Fruit fly (Drosophila melanogaster) whole organism, pupa: Measurements from ENCODE around the gene Nepl21.

Source experiments
- CG10348 ChIP-seq: fragments of 200-800 bp; sonication (Bioruptor generic); IDR thresholded peaks from 2 replicates; pipeline ENCODE4 v1.3.6; 2022; ENCODE audit warnings: missing biosample characterization, missing genetic modification characterization
- CG15710 ChIP-seq: fragments of 200-800 bp; sonication (Bioruptor generic); optimal IDR thresholded peaks from 2 replicates; lab custom pipeline; 2018; ENCODE audit warnings: missing biosample characterization, mild to moderate bottlenecking, missing genetic modification characterization, moderate library complexity
- CG4496 ChIP-seq: fragments of 200-800 bp; sonication (Bioruptor generic); IDR thresholded peaks from 3 replicates; pipeline ENCODE4 v1.3.6; 2022; ENCODE audit warnings: missing biosample characterization, missing genetic modification characterization
- CG8301 ChIP-seq: fragments of 200-800 bp; sonication (Bioruptor generic); optimal IDR thresholded peaks from 2 replicates; lab custom pipeline; 2018; ENCODE audit warnings: missing biosample characterization, mild to moderate bottlenecking, missing genetic modification characterization
- CG9948 ChIP-seq: fragments of 200-800 bp; sonication (Bioruptor generic); optimal IDR thresholded peaks from 2 replicates; lab custom pipeline; 2018; ENCODE audit warnings: missing biosample characterization, mild to moderate bottlenecking, missing genetic modification characterization, moderate library complexity
- D1 ChIP-seq: fragments of 200-800 bp; sonication (Bioruptor generic); optimal IDR thresholded peaks from 2 replicates; lab custom pipeline; 2018; ENCODE audit warnings: missing biosample characterization, mild to moderate bottlenecking, missing genetic modification characterization, moderate library complexity
- Pif1A ChIP-seq: fragments of 200-800 bp; sonication (Bioruptor generic); optimal IDR thresholded peaks from 3 replicates; lab custom pipeline; 2016; ENCODE audit warnings: missing biosample characterization, missing genetic modification characterization
- fd96Ca ChIP-seq: fragments of 200-800 bp; sonication (Bioruptor generic); IDR thresholded peaks from 3 replicates; pipeline ENCODE4 v1.3.6; 2022; ENCODE audit warnings: missing biosample characterization, missing genetic modification characterization
- gl ChIP-seq: fragments of 200-800 bp; sonication (Bioruptor generic); optimal IDR thresholded peaks from 2 replicates; lab custom pipeline; 2018; ENCODE audit warnings: missing biosample characterization, mild to moderate bottlenecking, missing genetic modification characterization

- no peak for TF ChIP-seq CG4496
- no peak for TF ChIP-seq CG9948 (tag; lab: Kevin White, UChicago)
- no peak for TF ChIP-seq CG10348
- TF ChIP-seq CG15710 (tag; lab: Kevin White, UChicago), result no peak
- no peak for TF ChIP-seq Pif1A (GFP tag; lab: Kevin White, UChicago)
- TF ChIP-seq gl (tag; lab: Kevin White, UChicago), result no peak
- TF ChIP-seq CG8301 (tag; lab: Kevin White, UChicago), result no peak
- TF ChIP-seq fd96Ca (GFP tag; lab: Robert Waterston, UW), result no peak
- TF ChIP-seq D1 (tag; lab: Kevin White, UChicago), result no peak
These were observed 14.4 kb downstream of the Nepl21 start for dm6 chr3R:28897891-28898290.
